Worm (Caenorhabditis elegans): Measurements from ENCODE around the gene btb-10.
"Not testable (repeated sequence)": the region's sequence is repeated elsewhere in the genome, so short reads cannot be mapped to it uniquely, and the experiment has no call there.

- TF ChIP-seq klf-2 (GFP tag; conservative IDR thresholded peaks at IDR 0.05); tab-1 (GFP tag; IDR thresholded peaks at IDR 0.05); ztf-29 (GFP tag; IDR thresholded peaks at IDR 0.05); ref-1 (GFP tag; conservative IDR thresholded peaks at IDR 0.05); cog-1 (tag; optimal IDR thresholded peaks at IDR 0.05); flt-1 (GFP tag; IDR thresholded peaks at IDR 0.05): not testable (repeated sequence)
Observed at ce11 chrII:1024684-1025083, 35.9 kb downstream of the btb-10 start, which contains the start of gene btb-11.

All from whole organism, midembryonic.